Worm (Caenorhabditis elegans): ENCODE measurements around the gene fipr-2.

fipr-2 gene

DNA sequence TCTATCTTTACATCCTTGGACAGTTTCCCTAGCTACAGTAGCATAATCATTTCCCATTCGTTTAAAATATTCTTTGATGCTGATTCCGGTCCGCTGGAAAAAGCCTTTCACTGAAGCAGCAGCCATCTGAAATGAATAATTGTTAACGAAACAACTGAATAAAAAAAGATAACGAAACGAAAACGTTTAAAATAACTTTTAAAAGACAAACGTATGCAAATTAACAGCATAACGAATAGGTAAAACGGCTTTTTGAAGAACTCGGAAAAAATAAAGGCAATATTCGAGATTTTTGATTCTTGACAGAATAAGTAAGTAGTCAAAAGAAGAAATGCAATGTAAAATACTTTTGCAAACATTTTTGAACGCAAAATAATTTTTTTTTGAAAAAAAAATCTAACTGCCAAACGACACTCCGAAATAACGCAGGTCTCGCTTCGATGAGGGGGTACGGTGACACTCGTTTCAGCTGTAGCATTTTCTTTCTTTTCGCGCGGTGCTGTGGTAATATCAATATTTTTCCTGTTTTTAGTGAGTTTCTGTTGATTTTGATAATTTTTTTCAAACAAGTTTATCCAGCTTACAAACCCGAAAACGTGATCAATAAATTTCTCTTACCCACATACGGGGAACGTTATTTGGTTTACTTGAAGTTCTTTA is 47.1 kb upstream of the fipr-2 start, which contains the start of the genes R04F11.5 and R04F11.2 (continued):
- TF ChIP-seq nhr-25 (tag; optimal IDR thresholded peaks at IDR 0.05), result peak; percentile 80
- peak; percentile 14 for TF ChIP-seq nhr-43 (tag; optimal IDR thresholded peaks at IDR 0.05; ENCODE audit: poor library complexity, severe bottlenecking)
- no peak for TF ChIP-seq nhr-11 (tag; optimal IDR thresholded peaks at IDR 0.05)
- TF ChIP-seq lin-39 (tag; optimal IDR thresholded peaks at IDR 0.05), result peak; percentile 79
- TF ChIP-seq unc-62 (GFP tag; optimal IDR thresholded peaks at IDR 0.05), result no peak

DNA sequence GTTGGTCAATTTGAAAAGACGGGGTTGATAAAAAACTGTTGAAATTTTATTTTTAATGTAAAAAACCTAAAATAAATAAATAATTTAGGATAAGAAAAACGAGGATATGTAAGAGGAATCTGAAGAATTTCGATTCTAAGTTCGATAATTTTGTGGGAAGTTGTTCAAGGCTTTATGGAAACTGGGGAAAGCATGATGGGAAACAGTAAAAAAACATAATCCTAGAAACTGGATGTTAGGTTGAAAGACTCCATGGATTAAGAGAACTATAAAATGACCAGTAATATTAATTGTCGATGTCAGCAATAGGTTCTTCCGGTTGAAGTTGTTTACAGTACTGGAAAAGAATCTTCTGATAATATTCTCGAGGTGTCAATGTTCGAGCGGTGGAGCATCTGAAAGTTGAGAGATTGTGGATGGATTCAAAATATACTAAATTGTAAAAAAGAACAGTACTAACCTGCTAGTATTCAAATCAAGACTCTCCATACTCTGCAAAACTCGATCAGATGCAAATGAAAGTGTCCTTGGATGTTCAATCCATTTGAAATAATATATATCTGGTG is 44.8 kb upstream of the fipr-2 start:
- TF ChIP-seq jun-1 (tag; optimal IDR thresholded peaks at IDR 0.05), result no peak
- no peak for TF ChIP-seq R02D3.7 (tag; optimal IDR thresholded peaks at IDR 0.05)
- TF ChIP-seq fkh-10 (GFP tag; optimal IDR thresholded peaks at IDR 0.05), result no peak
- no peak for TF ChIP-seq tbx-2 (tag; optimal IDR thresholded peaks at IDR 0.05)
- TF ChIP-seq nhr-77 (tag; optimal IDR thresholded peaks at IDR 0.05), result no peak
- TF ChIP-seq sea-2 (GFP tag; optimal IDR thresholded peaks at IDR 0.05), result no peak
- TF ChIP-seq skn-1 (tag; optimal IDR thresholded peaks at IDR 0.05), result no peak
- TF ChIP-seq fos-1 (tag; optimal IDR thresholded peaks at IDR 0.05), result no peak
- peak; percentile 59 for TF ChIP-seq nhr-43 (tag; optimal IDR thresholded peaks at IDR 0.05; ENCODE audit: poor library complexity, severe bottlenecking)
- TF ChIP-seq elt-3 (tag; optimal IDR thresholded peaks at IDR 0.05), result no peak
- TF ChIP-seq unc-39 (tag; optimal IDR thresholded peaks at IDR 0.05), result no peak
- no peak for TF ChIP-seq zag-1 (tag; optimal IDR thresholded peaks at IDR 0.05)
- no peak for TF ChIP-seq snpc-4 (tag; optimal IDR thresholded peaks at IDR 0.05)
- TF ChIP-seq lsy-12 (tag; optimal IDR thresholded peaks at IDR 0.05), result peak; percentile 29

DNA sequence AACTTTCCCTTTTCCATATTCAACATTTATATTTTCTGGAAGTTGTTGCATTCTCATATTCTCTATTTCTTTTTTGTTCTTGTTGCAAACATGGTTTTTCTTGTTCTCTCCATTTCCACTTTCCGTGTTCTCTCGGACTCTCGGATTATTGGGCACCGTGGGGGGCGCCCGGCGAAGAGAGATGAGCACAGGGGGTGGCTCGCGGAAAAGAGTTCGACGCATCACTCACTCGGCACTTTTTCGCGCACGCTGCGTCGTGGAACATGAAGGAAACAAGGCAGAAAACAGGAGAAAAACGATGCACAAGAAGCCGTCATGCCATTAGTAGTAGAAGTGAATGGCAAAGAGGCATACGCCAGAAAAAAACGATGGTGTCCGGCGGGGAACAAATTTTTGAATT is 38.5 kb upstream of the fipr-2 start:
- TF ChIP-seq nhr-25 (tag; optimal IDR thresholded peaks at IDR 0.05) (no peak), elt-2 (tag; optimal IDR thresholded peaks at IDR 0.05) (no peak), hmg-11 (tag; optimal IDR thresholded peaks at IDR 0.05) (peak; percentile 3), skn-1 (tag; optimal IDR thresholded peaks at IDR 0.05) (no peak), elt-3 (tag; optimal IDR thresholded peaks at IDR 0.05) (no peak), nfya-1 (tag; optimal IDR thresholded peaks at IDR 0.05; ENCODE audit: insufficient read depth) (peak; percentile 22), egl-5 (tag; optimal IDR thresholded peaks at IDR 0.05) (no peak), fos-1 (tag; optimal IDR thresholded peaks at IDR 0.05) (no peak), aly-2 (tag; optimal IDR thresholded peaks at IDR 0.05) (no peak), lin-39 (tag; optimal IDR thresholded peaks at IDR 0.05) (peak; percentile 56), nhr-28 (tag; optimal IDR thresholded peaks at IDR 0.05) (no peak), zag-1 (tag; optimal IDR thresholded peaks at IDR 0.05) (no peak), ceh-82 (tag; optimal IDR thresholded peaks at IDR 0.05) (no peak), sea-2 (GFP tag; optimal IDR thresholded peaks at IDR 0.05) (no peak)

DNA sequence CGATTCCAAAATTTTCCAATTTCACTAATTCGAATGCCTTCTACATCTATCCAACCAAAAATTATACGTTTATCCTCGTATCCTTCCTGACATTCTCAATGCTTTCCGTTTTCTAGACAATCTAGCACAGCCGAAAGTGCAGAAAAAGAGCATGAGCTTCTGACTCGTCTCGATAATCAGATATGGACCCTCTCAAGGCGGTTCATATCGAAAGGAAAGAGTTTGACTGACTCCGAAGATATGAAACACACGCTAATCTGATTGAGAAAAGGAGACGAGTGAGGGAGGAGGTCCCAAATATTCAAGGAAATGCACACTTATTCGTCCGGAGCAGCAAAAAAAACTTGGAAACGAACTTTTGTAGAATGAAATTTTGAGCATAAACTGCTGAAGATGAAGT is 36.0 kb upstream of the fipr-2 start:
- no peak for TF ChIP-seq daf-12 (tag; optimal IDR thresholded peaks at IDR 0.05)
- no peak for TF ChIP-seq pha-4 (tag; optimal IDR thresholded peaks at IDR 0.05)
- TF ChIP-seq nfya-1 (tag; optimal IDR thresholded peaks at IDR 0.05; ENCODE audit: insufficient read depth), result no peak
- no peak for TF ChIP-seq nhr-28 (tag; optimal IDR thresholded peaks at IDR 0.05)
- TF ChIP-seq nhr-12 (tag; optimal IDR thresholded peaks at IDR 0.05), result no peak
- no peak for TF ChIP-seq ceh-82 (tag; optimal IDR thresholded peaks at IDR 0.05)
- peak; percentile 57 for TF ChIP-seq elt-1 (tag; optimal IDR thresholded peaks at IDR 0.05)

DNA sequence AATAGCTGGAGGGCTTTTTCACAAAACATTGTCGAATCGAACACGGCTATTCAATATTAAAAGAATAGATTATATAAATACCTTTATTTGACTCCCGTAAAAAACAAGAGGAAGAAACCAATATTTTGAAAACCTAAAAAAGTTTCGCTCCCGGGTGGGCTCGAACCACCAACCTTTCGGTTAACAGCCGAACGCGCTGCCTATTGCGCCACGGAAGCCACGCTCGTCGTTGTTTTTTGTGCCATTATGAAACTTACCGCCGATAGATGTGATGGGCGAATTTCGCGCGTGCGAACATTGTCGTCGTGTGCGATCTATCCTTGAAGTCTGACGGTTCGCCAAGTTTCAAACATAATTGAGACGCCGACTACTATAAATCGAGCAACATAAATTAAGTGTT is 33.3 kb upstream of the fipr-2 start:
- TF ChIP-seq unc-39 (tag; optimal IDR thresholded peaks at IDR 0.05) (no peak), nhr-11 (tag; optimal IDR thresholded peaks at IDR 0.05) (no peak), elt-2 (tag; optimal IDR thresholded peaks at IDR 0.05) (peak; percentile 11), lin-39 (tag; optimal IDR thresholded peaks at IDR 0.05) (peak; percentile 43), sea-2 (GFP tag; optimal IDR thresholded peaks at IDR 0.05) (no peak), nfya-1 (tag; optimal IDR thresholded peaks at IDR 0.05; ENCODE audit: insufficient read depth) (peak; percentile 32), nhr-67 (tag; optimal IDR thresholded peaks at IDR 0.05) (no peak), ceh-82 (tag; optimal IDR thresholded peaks at IDR 0.05) (no peak), hmg-11 (tag; optimal IDR thresholded peaks at IDR 0.05) (peak; percentile 61), jun-1 (tag; optimal IDR thresholded peaks at IDR 0.05) (no peak), eor-1 (tag; optimal IDR thresholded peaks at IDR 0.05) (no peak), nhr-28 (tag; optimal IDR thresholded peaks at IDR 0.05) (no peak), lsy-12 (tag; optimal IDR thresholded peaks at IDR 0.05) (peak; percentile 38)
